Fruit fly (Drosophila melanogaster): ENCODE measurements around the gene CG15035.

Gene CG15035

dm6 chrX:7405697-7406096 is 2.7 kb upstream of the CG15035 start, which contains the start of gene CG1677:
TSS of gene CG1677 (minus strand) at chrX:7405797.
- TF ChIP-seq CG10147 (GFP tag; optimal IDR thresholded peaks at IDR 0.05) = no peak

dm6 chrX:7382890-7383289 is 20.1 kb downstream of the CG15035 start, which contains the start of gene CG42781:
TSS of gene CG42781 (minus strand) at chrX:7382990.
- TF ChIP-seq sima (GFP tag; optimal IDR thresholded peaks at IDR 0.05) (no peak), sens-2 (GFP tag; IDR thresholded peaks at IDR 0.05) (no peak), CG16813 (GFP tag; IDR thresholded peaks at IDR 0.05; ENCODE audit: partially characterized antibody) (no peak), CG14965 (GFP tag; optimal IDR thresholded peaks at IDR 0.05; ENCODE audit: borderline replicate concordance) (no peak), Xrp1 (GFP tag; IDR thresholded peaks at IDR 0.05) (no peak), dan (GFP tag; IDR thresholded peaks at IDR 0.05) (no peak)

- TF ChIP-seq Aef1 (GFP tag; IDR thresholded peaks at IDR 0.05) (no peak), CG1603 (tag; optimal IDR thresholded peaks at IDR 0.05) (peak; percentile 14), dmrt11E (tag; optimal IDR thresholded peaks at IDR 0.05) (peak; percentile 14), sens (GFP tag) (peak; percentile 43), CG2712 (tag; optimal IDR thresholded peaks at IDR 0.05) (no peak), sc (optimal IDR thresholded peaks at IDR 0.05) (no peak), sc (GFP tag; optimal IDR thresholded peaks at IDR 0.05) (no peak), vnd (GFP tag; IDR thresholded peaks at IDR 0.05; ENCODE audit: partially characterized antibody) (no peak), CG7745 (tag; optimal IDR thresholded peaks at IDR 0.05) (no peak), prd (optimal IDR thresholded peaks at IDR 0.05) (no peak), prd (GFP tag; IDR thresholded peaks at IDR 0.05) (0 out of 3 replicates have a peak, but pooled peaks have one; percentile 12)
Measured at dm6 chrX:7379569-7379968, 23.4 kb downstream of the CG15035 start.

- TF ChIP-seq Ets65A (GFP tag) (peak; percentile 77), bowl (GFP tag; IDR thresholded peaks at IDR 0.05) (no peak)
Measured at dm6 chrX:7377840-7378239, 25.1 kb downstream of the CG15035 start, which contains the start of gene CheA7a. TSS of gene CheA7a (plus strand) at chrX:7378140.

dm6 chrX:7372475-7372874 is 30.5 kb downstream of the CG15035 start:
- TF ChIP-seq sens (GFP tag) = peak; percentile 51
- no peak for TF ChIP-seq CG12659 (GFP tag; optimal IDR thresholded peaks at IDR 0.05)
- TF ChIP-seq CG10462 (GFP tag; optimal IDR thresholded peaks at IDR 0.05) = no peak
- peak; percentile 30 for TF ChIP-seq Ets65A (GFP tag)

- TF ChIP-seq fd96Cb (tag; optimal IDR thresholded peaks at IDR 0.05) (no peak), Ets65A (GFP tag) (peak; percentile 3), Nf-YC (tag; optimal IDR thresholded peaks at IDR 0.05) (peak; percentile 94), Deaf1 (tag; optimal IDR thresholded peaks at IDR 0.05) (peak; percentile 66), Stat92E (GFP tag; optimal IDR thresholded peaks at IDR 0.05) (no peak), D (optimal IDR thresholded peaks at IDR 0.05) (no peak), D (GFP tag; optimal IDR thresholded peaks at IDR 0.05) (no peak), CG12744 (GFP tag; optimal IDR thresholded peaks at IDR 0.05) (no peak), CG1832 (GFP tag; optimal IDR thresholded peaks at IDR 0.05) (peak; percentile 40), CG16779 (GFP tag; IDR thresholded peaks at IDR 0.05) (no peak), CG2199 (GFP tag; IDR thresholded peaks at IDR 0.05) (0 out of 3 replicates have a peak, but pooled peaks have one; percentile 17), her (GFP tag; optimal IDR thresholded peaks at IDR 0.05) (no peak), CG9437 (GFP tag; optimal IDR thresholded peaks at IDR 0.05) (no peak), cg (GFP tag; optimal IDR thresholded peaks at IDR 0.05) (peak; percentile 26), Nf-YB (GFP tag; optimal IDR thresholded peaks at IDR 0.05) (peak; percentile 93), Jarid2 (GFP tag; optimal IDR thresholded peaks at IDR 0.05) (no peak), Atf6 (GFP tag; IDR thresholded peaks at IDR 0.05) (no peak), CG15696 (tag; optimal IDR thresholded peaks at IDR 0.05) (no peak), gem (tag; optimal IDR thresholded peaks at IDR 0.05) (no peak), Nf-YA (GFP tag; IDR thresholded peaks at IDR 0.05) (0 out of 2 replicates have a peak, but pooled peaks have one; percentile 12), z (GFP tag; IDR thresholded peaks at IDR 0.05) (peak; percentile 39; the same call in 1 of the 3 replicates), CG10321 (GFP tag; IDR thresholded peaks at IDR 0.05) (peak; percentile 74)
Measured at dm6 chrX:7368361-7368760, 34.6 kb downstream of the CG15035 start.

All from whole organism, embryonic.